Fruit fly (Drosophila melanogaster): ENCODE results near the gene CG31251.
A peak's percentile ranks its signal among the peaks of the same experiment; 100 is the strongest.

The CG31251 gene

DNA sequence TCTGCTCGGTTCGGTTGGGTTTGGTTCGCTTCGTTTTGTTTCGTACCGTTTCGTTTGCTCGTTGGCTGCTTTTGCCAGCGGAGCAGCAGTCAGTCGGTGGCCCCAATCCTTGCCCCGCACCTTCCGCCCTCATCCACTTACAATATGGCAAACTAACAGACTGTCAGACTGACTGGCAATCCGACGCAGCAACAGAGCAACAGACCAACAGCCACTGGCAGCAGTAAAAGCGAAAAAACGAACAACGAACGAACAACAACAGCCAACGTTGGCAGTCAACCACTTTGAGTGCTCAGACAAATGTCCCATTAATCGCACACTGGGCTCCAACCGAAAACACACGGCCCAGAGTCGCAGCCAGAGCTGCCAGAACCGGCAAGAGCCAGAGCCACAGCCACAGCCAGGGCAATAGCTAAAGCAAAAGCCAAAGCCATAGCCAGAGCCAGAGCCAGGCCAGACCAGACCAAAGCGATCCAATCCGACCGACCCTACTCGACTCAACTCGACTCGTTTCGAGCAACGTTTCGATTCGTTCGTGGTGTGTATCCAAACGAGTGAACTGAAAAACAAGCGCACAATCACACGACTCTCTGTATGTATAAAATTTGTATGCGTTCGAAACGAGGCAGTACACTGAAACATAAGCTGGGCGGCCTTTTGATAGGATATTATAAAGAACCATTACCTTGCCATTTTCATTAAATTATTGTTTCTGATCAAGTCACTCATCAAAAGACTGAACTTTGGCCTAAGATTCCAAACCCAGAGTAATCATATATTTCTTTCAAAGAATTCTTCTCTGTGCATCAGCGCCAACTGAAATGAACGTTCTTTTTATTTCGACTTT is 19.2 kb upstream of the CG31251 start (continued):
- TF ChIP-seq Hand (GFP tag; optimal IDR thresholded peaks at IDR 0.05) (peak; percentile 97), CG3995 (GFP tag; optimal IDR thresholded peaks at IDR 0.05) (peak; percentile 82), CG17829 (tag; optimal IDR thresholded peaks at IDR 0.05) (peak; percentile 99), mld (GFP tag; IDR thresholded peaks at IDR 0.05; ENCODE audit: partially characterized antibody) (no peak), kni (GFP tag; optimal IDR thresholded peaks at IDR 0.05) (peak; percentile 89), CG1529 (GFP tag; optimal IDR thresholded peaks at IDR 0.05) (peak; percentile 99), zen2 (GFP tag; IDR thresholded peaks at IDR 0.05; ENCODE audit: partially characterized antibody) (no peak), CG9797 (GFP tag; optimal IDR thresholded peaks at IDR 0.05) (peak; percentile 59), unpg (GFP tag; optimal IDR thresholded peaks at IDR 0.05) (peak; percentile 99), CG8281 (tag; optimal IDR thresholded peaks at IDR 0.05) (peak; percentile 91), CG1602 (GFP tag; optimal IDR thresholded peaks at IDR 0.05) (peak; percentile 99), ac (GFP tag; optimal IDR thresholded peaks at IDR 0.05) (peak; percentile 93), sd (tag; optimal IDR thresholded peaks at IDR 0.05) (peak; percentile 95), gsb (GFP tag; IDR thresholded peaks at IDR 0.05) (peak; percentile 98), CG2199 (GFP tag; IDR thresholded peaks at IDR 0.05) (peak; percentile 99), CG14860 (GFP tag; IDR thresholded peaks at IDR 0.05; ENCODE audit: partially characterized antibody) (no peak), salm (tag; optimal IDR thresholded peaks at IDR 0.05) (peak; percentile 98), CG12236 (GFP tag; optimal IDR thresholded peaks at IDR 0.05) (peak; percentile 99), Nf-YB (GFP tag; optimal IDR thresholded peaks at IDR 0.05) (peak; percentile 88), tx (GFP tag; optimal IDR thresholded peaks at IDR 0.05) (peak; percentile 99), Dfd (GFP tag; optimal IDR thresholded peaks at IDR 0.05) (no peak), cato (GFP tag; optimal IDR thresholded peaks at IDR 0.05; ENCODE audit: borderline replicate concordance) (peak; percentile 99), H15 (GFP tag; IDR thresholded peaks at IDR 0.05) (peak; percentile 99), CG13287 (GFP tag; IDR thresholded peaks at IDR 0.05; ENCODE audit: partially characterized antibody) (peak; percentile 39; the same call in 1 of the 2 replicates), CG10267 (tag; optimal IDR thresholded peaks at IDR 0.05) (peak; percentile 95), MBD-R2 (GFP tag; IDR thresholded peaks at IDR 0.05) (peak; percentile 97), dmrt99B (tag; optimal IDR thresholded peaks at IDR 0.05) (peak; percentile 99), hbn (GFP tag; IDR thresholded peaks at IDR 0.05; ENCODE audit: partially characterized antibody) (no peak), D19A (tag; optimal IDR thresholded peaks at IDR 0.05) (peak; percentile 96), CG5953 (GFP tag; IDR thresholded peaks at IDR 0.05) (peak; percentile 98), CG8478 (optimal IDR thresholded peaks at IDR 0.05) (no peak), so (GFP tag; IDR thresholded peaks at IDR 0.05) (peak; percentile 99), CG10462 (GFP tag; optimal IDR thresholded peaks at IDR 0.05) (peak; percentile 99), E2f2 (GFP tag; IDR thresholded peaks at IDR 0.05) (peak; percentile 89), CG2875 (GFP tag; optimal IDR thresholded peaks at IDR 0.05) (peak; percentile 99), lmd (GFP tag; IDR thresholded peaks at IDR 0.05) (peak; percentile 99), CrebB (tag; optimal IDR thresholded peaks at IDR 0.05) (peak; percentile 97), Deaf1 (tag; optimal IDR thresholded peaks at IDR 0.05) (peak; percentile 95), slbo (GFP tag; IDR thresholded peaks at IDR 0.05) (peak; percentile 99), MESR4 (GFP tag; optimal IDR thresholded peaks at IDR 0.05) (peak; percentile 86), CTCF (GFP tag; optimal IDR thresholded peaks at IDR 0.05) (peak; percentile 78), bbx (GFP tag; IDR thresholded peaks at IDR 0.05; ENCODE audit: partially characterized antibody) (no peak), CG3726 (GFP tag; IDR thresholded peaks at IDR 0.05) (peak; percentile 99), Atf6 (GFP tag; IDR thresholded peaks at IDR 0.05) (peak; percentile 99), CG18262 (tag; optimal IDR thresholded peaks at IDR 0.05) (peak; percentile 99), Bteb2 (GFP tag; optimal IDR thresholded peaks at IDR 0.05) (peak; percentile 99), CG15601 (tag; optimal IDR thresholded peaks at IDR 0.05) (peak; percentile 96), corto (GFP tag; optimal IDR thresholded peaks at IDR 0.05) (peak; percentile 100), CG12219 (GFP tag; optimal IDR thresholded peaks at IDR 0.05) (peak; percentile 99)
